Fruit fly (Drosophila melanogaster): Measurements from ENCODE around the gene Tbh.

Tbh gene

dm6 chrX:8061392-8062179, 66.1 kb downstream of the Tbh start, which contains the start of gene mys (continued):
- TF ChIP-seq CG10209 (GFP tag; optimal IDR thresholded peaks at IDR 0.05) (peak; percentile 64), az2 (GFP tag; optimal IDR thresholded peaks at IDR 0.05) (peak; percentile 13), CG6689 (GFP tag; IDR thresholded peaks at IDR 0.05) (no peak), toy (GFP tag; IDR thresholded peaks at IDR 0.05) (no peak), CG13287 (GFP tag; IDR thresholded peaks at IDR 0.05; ENCODE audit: partially characterized antibody) (peak; percentile 97), zf30C (GFP tag; optimal IDR thresholded peaks at IDR 0.05) (no peak), dan (GFP tag; IDR thresholded peaks at IDR 0.05) (no peak), CG18262 (tag; optimal IDR thresholded peaks at IDR 0.05) (no peak), CG6813 (GFP tag; optimal IDR thresholded peaks at IDR 0.05) (no peak), CG14441 (GFP tag; IDR thresholded peaks at IDR 0.05) (peak; percentile 62), dmrt99B (tag; optimal IDR thresholded peaks at IDR 0.05) (no peak), usp (GFP tag; optimal IDR thresholded peaks at IDR 0.05) (no peak), org-1 (GFP tag; optimal IDR thresholded peaks at IDR 0.05) (peak; percentile 8), MBD-R2 (GFP tag; IDR thresholded peaks at IDR 0.05) (peak; percentile 59), ind (GFP tag; optimal IDR thresholded peaks at IDR 0.05) (peak; percentile 71), ems (GFP tag; optimal IDR thresholded peaks at IDR 0.05) (peak; percentile 71), CG32767 (GFP tag; IDR thresholded peaks at IDR 0.05) (no peak), Kr (GFP tag; optimal IDR thresholded peaks at IDR 0.05) (no peak), CG17802 (tag; optimal IDR thresholded peaks at IDR 0.05) (peak; percentile 55), bigmax (GFP tag; optimal IDR thresholded peaks at IDR 0.05) (no peak), CG8924 (tag; optimal IDR thresholded peaks at IDR 0.05) (peak; percentile 10), nerfin-2 (GFP tag; IDR thresholded peaks at IDR 0.05; ENCODE audit: partially characterized antibody) (peak; percentile 93), sens (GFP tag) (peak; percentile 86), NC2α (GFP tag; optimal IDR thresholded peaks at IDR 0.05) (peak; percentile 26), Lhr (GFP tag; optimal IDR thresholded peaks at IDR 0.05) (peak; percentile 95), tin (GFP tag; optimal IDR thresholded peaks at IDR 0.05) (peak; percentile 55), CG16863 (GFP tag; optimal IDR thresholded peaks at IDR 0.05) (peak; percentile 59), tgo (GFP tag; IDR thresholded peaks at IDR 0.05) (no peak), danr (GFP tag; IDR thresholded peaks at IDR 0.05) (no peak), Dfd (GFP tag; optimal IDR thresholded peaks at IDR 0.05) (no peak), CG8359 (GFP tag; optimal IDR thresholded peaks at IDR 0.05; ENCODE audit: borderline replicate concordance) (no peak), kni (GFP tag; optimal IDR thresholded peaks at IDR 0.05) (peak; percentile 43), CG7839 (tag; optimal IDR thresholded peaks at IDR 0.05) (peak; percentile 54), maf-S (GFP tag; optimal IDR thresholded peaks at IDR 0.05) (peak; percentile 80), CG6791 (GFP tag; IDR thresholded peaks at IDR 0.05; ENCODE audit: partially characterized antibody) (peak; percentile 93), ATbp (GFP tag; optimal IDR thresholded peaks at IDR 0.05) (no peak), Hr3 (GFP tag; optimal IDR thresholded peaks at IDR 0.05) (peak; percentile 30), Dip2 (GFP tag; IDR thresholded peaks at IDR 0.05) (no peak), CG10654 (GFP tag; optimal IDR thresholded peaks at IDR 0.05) (peak; percentile 63), CG34224 (GFP tag; IDR thresholded peaks at IDR 0.05; ENCODE audit: partially characterized antibody) (peak; percentile 95), CG12769 (tag; optimal IDR thresholded peaks at IDR 0.05) (peak; percentile 76), kah (GFP tag; optimal IDR thresholded peaks at IDR 0.05) (peak; percentile 54), cg (GFP tag; optimal IDR thresholded peaks at IDR 0.05) (peak; percentile 81), CG9817 (tag; optimal IDR thresholded peaks at IDR 0.05) (peak; percentile 66), ro (GFP tag; IDR thresholded peaks at IDR 0.05) (no peak), E2f1 (GFP tag; IDR thresholded peaks at IDR 0.05) (peak; percentile 52; the same call in 1 of the 2 replicates), CG17359 (tag; optimal IDR thresholded peaks at IDR 0.05) (peak; percentile 20), CG9437 (GFP tag; optimal IDR thresholded peaks at IDR 0.05) (peak; percentile 99), CG12219 (GFP tag; optimal IDR thresholded peaks at IDR 0.05) (peak; percentile 34)

Data from whole organism, embryonic.